Fruit fly (Drosophila melanogaster) ovary, adult (tissue): ENCODE measurements around the gene CaBP1.

Source experiments
- CG17801 ChIP-seq: fragments of 200-800 bp; optimal IDR thresholded peaks from 2 replicates; lab custom pipeline; 2019; ENCODE audit warnings: missing biosample characterization, mild to moderate bottlenecking, missing genetic modification characterization, moderate library complexity; ENCODE audit not compliant: partially characterized antibody

The CaBP1 gene

DNA sequence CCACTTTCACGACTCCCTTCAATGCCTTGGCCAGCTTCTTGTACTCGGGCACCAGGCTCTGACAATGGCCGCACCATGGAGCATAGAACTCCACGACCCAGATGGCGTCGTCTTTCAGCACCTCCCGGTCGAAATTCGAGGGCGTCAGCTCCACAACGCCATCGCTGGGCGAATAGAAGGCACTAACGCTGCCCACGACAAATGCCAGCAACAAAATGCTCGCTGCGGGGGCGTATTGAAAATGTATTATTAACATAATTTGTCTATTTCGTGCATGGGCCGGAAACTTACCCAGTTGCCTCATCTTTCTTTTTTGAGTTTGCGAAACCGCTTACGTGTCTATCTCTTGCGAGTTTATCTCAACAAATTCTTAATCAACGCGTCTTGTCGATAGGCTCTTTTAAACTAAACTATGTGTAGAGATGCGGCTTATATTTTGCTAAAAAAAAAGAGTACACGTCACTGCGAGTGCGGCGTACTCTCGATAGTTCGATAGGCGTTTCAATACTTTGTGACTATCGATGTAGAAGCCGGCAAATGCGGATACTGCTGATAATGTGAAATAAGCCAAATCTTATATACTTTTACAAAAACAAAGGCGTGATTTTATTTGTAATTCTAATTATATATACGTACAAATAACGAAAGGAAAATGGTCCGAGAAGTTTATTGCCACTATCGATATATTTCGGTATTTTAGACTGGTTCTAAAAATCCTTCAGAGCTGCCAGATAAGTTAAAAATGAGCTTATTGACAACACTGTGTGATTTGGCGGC, at the start of gene CaBP1:
CaBP1 (minus strand) TSS at position 487 of the 777 bp plus-strand sequence.
- peak; percentile 9 for TF ChIP-seq CG17801 (GFP tag; lab: Kevin White, UChicago)

DNA sequence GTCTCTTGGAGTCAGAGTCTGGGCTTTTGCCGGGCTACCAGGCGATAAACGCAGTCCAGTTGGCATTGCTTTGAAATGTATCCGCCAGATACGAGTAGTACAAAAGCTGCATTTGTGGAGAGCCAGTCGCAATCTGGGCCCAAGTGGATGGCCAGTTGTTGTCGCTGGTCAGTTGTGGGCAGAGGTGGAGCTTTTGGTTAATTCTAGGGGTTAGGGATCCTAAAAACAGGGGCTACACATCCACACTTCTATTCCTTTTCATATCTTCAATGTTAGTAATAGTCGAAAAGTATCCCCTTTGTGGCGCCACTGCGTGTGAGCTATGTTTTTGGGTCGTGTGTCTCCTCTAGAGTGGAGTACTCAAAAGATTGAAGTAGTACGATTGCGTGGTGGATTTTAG, 46.0 kb upstream of the CaBP1 start:
- no peak for TF ChIP-seq CG17801 (GFP tag; lab: Kevin White, UChicago)

DNA sequence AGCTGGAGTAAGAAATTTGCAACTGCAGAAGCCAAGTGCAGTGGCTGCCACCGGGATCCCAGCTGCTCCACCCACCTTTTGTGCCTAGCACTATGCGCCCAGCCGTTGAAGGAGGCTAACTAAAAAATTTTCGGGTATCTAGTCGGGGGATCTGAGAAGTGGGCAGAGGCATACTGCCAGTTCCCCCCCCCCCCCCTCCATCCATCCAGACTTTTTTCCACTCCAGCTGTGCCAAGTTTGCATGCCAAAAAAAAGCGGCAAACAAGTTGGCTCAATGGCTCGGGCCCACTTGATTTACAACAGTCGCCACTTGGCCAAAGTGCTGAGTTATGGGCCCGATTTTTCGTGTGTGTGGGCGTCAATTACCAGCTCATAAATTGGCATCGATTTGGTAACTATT, 41.0 kb upstream of the CaBP1 start:
- no peak for TF ChIP-seq CG17801 (GFP tag; lab: Kevin White, UChicago)

DNA sequence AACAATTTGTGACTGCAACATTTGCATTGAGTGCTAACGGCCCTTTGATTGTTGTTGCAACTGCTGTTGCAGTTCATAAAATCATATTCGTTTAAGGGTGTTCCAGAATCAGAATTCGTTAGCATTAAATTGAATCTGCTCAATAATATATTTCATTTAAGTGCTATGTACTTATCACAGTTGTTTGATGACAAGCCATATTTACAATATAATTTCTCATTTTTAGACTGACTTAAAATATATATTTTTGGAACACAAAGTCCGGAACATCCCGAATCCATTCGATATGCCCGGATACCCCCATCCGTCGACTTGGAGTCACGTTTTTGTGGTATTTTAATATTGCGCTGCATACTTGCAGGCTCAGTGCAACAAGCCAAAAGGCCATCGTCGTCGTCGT, 34.3 kb upstream of the CaBP1 start:
- no peak for TF ChIP-seq CG17801 (GFP tag; lab: Kevin White, UChicago)

DNA sequence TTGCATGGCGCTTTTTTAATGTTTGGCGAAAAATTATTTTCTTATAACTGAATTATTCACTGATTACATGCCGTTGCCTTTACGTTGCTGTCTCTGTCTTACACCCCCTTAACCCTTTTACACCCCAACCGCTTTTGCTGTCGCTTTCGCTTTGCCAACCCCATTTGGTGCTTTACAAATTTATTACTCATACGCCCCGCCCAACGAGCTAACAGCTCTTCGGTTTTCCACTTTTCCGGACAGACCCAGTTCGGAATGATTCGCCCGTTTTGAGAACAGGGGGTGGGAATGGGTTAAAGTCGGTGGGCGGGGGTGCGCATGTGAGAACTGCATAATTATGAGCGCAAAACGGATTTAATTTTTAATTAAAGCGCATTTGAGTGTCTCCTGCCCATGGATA, 24.4 kb upstream of the CaBP1 start:
- TF ChIP-seq CG17801 (GFP tag; lab: Kevin White, UChicago) = no peak

DNA sequence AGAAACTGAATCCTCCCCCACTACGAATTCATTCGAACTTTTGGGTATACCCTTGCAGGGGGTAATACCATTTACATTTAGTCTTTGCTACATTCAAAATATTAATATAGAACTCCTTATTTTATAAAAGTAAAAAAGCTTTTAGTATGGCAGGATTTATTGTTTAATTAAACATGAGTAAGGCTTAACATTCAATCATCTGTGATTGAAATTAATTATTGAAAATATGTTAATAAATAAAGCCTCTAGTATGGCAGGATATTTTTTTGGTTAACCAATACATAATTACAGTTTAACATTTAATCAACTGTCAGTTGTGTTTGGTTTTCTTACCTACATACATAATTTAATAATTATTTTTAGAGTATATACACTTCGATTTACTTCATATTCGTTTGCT, 18.2 kb upstream of the CaBP1 start:
- TF ChIP-seq CG17801 (GFP tag; lab: Kevin White, UChicago) = no peak

DNA sequence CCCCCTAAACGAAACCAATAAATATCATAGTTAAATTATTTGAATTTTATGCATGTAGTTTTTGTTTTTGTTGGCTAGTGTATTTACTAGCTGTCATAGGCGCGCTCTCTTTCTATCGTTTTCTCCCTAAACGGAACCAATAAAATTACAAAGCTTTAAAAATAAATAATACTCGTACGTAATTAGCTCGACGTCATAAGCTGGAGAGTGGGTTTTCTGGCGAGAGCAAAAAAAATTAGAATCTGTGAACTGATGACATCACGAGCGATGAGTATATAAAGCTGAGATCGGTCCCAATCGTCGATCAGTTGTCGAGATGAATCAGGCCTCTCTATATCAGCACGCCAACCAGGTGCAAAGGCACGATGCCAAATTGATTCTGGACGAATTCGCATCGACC, 9.1 kb upstream of the CaBP1 start, which contains the start of gene jhamt:
jhamt (plus strand) TSS at position 301 of the 400 bp plus-strand sequence.
- no peak for TF ChIP-seq CG17801 (GFP tag; lab: Kevin White, UChicago)

DNA sequence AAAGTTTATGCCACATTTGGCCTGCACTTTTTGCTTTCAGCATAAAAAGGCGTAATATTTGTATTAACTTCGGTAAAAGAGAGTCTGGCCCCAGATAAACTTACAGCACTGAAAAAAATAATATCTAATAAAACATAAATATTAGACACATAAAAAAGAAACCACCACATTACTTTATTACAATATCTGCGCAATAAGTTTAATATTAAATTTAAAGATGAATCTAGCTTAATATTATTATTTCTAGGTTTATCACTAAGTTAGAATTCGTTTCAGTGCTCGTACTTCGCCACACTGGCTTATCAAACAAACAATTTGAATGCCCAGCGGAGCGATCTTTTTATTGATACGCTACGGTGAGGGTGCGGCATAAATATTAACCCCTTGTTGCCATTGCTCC, 1.3 kb upstream of the CaBP1 start:
- no peak for TF ChIP-seq CG17801 (GFP tag; lab: Kevin White, UChicago)

DNA sequence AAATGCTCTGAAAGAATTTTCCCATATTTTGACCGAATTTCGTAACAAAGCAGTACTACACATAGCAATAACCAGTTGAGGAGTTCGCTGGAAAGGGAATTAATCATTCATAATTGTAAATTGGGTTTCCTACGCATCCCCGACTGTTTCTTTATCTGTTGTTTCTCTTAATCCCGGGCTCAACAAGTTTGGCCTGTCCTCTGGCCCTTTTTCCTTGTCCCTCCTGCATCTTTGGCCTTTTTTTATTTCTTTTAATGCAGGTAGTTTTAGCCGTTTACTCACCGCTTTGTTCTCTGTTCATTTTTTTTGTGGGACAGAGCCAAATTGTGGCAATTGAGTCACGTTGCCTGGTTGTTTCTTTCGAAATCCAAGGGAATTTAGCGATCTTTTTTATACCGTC, 2.8 kb downstream of the CaBP1 start:
- no peak for TF ChIP-seq CG17801 (GFP tag; lab: Kevin White, UChicago)

DNA sequence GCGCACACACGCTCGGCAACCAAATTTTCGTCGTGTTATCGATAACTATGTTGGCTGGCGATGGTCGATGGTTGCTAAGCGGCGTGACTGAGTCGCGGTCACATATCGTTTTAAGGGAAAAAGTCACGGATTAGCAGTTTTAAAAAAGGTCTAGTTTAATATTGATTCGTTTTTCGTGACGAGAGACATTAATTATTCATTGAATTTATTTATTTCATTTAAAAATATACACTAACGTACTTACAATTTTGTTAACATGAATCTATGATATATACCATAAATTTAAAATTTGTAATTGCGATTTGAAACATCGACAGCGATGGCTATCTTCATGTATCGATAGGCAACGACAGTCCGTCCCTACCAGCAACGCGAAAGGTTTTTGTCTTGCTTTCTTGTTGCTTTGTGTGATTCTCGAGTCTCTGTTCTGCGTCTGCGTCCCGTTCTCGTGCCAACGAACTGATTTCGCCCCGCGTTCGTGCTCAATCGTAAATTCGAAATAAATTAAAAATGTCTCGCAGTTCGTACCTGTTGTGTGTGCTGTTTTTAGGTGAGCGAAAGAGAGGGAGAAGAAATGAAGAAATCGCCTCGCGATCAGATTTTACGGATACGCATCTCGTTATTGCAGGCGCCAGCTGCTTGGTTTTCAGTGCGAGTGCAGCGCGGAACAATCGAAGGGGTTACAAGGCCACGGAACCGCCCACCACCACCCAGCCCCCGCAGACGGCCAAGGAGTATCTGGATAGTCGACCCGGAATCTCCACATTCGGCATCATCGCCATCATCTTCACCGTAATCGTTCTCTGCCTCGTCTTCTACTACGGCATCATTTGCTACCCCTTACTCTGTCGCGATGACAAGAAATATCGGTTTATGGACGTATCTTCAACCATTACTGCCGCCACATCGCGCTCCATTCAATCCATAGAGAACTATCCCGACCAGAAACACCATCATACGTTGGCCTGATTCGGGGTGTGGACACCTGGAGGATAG, 3.7 kb downstream of the CaBP1 start, which contains the start of the genes Hyls1, chif and CG4455:
Hyls1 (minus strand) TSS at position 44 of the 996 bp plus-strand sequence.
chif (minus strand) TSS at position 44 of the 996 bp plus-strand sequence.
CG4455 (plus strand) TSS at position 350 of the 996 bp plus-strand sequence.
- TF ChIP-seq CG17801 (GFP tag; lab: Kevin White, UChicago) = peak; percentile 22

DNA sequence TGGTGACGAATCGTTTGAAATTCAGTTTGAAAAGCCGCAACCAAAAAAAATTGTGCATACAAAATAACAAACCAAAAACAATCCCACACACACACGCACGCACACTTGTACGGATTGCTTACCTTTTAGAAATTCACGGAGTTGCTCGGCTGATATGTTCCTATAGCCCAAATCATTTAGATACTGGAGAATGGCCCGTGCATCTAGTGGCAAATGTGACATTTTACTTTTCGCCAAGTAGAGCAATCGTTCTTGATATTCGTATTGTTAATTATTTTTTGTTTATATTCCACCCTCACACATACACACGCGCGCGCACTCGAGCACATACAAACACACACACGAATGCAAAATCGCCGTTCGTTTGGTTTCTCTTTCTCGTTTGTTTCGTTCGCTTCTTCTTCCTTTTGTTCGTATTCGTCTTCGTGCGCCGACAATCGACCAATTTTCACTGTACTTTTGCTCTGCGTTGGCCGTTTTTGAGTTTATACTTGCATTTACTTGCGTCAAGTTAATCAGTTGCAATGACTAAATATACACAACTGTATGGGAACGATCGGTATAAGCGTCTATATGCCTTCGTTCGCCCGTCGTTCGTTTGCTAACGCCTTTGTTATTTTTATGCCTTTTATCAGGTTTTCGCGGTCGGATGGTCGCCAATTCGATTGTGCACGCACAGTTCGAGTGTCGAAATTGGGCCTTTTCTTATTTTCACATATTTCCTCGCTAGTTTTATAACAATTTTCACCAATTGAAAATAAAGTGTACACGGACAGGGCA, 4.5 kb downstream of the CaBP1 start:
- peak; percentile 5 for TF ChIP-seq CG17801 (GFP tag; lab: Kevin White, UChicago)

DNA sequence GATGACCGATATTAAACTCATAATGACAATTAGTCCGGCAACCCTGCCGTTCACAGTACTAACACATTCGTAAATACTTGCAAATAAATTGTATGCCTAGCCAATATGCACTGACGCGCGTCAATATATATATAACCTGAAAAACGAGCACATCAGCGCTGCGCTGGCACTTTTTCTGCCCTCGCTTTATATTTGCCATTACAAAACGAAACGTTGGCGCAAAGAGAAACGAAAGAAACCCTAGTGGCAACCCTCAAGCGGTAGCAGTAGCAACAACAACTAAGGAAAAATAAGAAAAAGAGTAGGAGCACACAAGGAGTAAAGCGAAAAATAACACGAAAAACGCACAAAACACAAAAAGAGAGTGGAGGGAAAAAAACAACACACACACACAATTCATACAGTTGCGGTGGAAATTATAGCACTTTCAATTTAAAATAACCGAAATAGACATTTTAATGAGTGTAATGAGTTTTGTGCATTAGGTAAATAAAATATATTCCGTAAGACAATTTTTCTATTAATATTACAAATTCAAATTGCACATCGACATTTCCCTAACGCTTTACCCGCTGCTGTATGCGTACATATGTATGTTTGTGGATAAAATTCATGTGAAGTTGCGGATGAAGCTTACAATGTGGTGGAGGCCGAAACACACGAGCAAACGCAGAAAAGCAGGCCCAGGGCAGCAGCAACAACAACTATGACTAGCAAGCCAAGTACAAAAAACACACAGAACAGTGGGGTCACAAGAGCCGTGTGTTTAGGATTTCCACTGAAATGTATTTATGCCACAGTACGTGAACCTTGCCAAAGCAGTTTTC, 5.6 kb downstream of the CaBP1 start:
- peak; percentile 98 for TF ChIP-seq CG17801 (GFP tag; lab: Kevin White, UChicago)

DNA sequence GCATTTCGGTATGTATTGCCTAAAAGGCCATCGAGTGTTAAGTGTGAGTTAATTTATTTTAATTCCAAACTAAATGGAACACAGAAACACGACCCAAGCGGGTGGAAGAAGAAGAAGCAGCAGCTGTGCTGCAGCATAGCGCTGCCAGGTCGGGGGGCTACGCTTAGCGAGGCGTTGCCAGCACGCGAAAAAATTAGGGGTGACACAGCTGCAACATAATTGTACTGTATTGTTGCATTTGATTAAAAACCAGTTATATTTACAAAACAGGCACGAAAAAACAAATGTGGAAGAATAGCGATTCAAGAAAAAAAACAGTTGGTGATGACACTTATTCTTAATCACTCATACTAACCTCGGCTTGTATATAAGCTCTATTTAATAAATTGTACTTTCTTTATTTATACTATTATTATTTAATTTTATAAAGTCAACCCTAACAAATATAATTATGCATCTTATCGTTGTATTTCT, 6.3 kb downstream of the CaBP1 start:
- TF ChIP-seq CG17801 (GFP tag; lab: Kevin White, UChicago) = peak; percentile 79
